Fruit fly (Drosophila melanogaster) whole organism, embryonic: ENCODE measurements around the gene CG12012.

Experiments used
- Awh ChIP-seq: fragments of 200-800 bp; sonication (Bioruptor generic); IDR thresholded peaks from 2 replicates; pipeline ENCODE4, ENCODE4 v1.3.6; 2022; ENCODE audit warnings: missing biosample characterization, missing genetic modification characterization
- Blimp-1 ChIP-seq: fragments of 200-800 bp; sonication (Bioruptor generic); optimal IDR thresholded peaks from 3 replicates; lab custom pipeline; 2018; ENCODE audit warnings: missing biosample characterization, missing genetic modification characterization, mild to moderate bottlenecking, moderate library complexity, missing genetic modification reagents
- Bteb2 ChIP-seq: fragments of 200-800 bp; sonication (Bioruptor generic); optimal IDR thresholded peaks from 2 replicates; lab custom pipeline; 2016; ENCODE audit warnings: missing biosample characterization, missing genetic modification characterization
- CG10543 ChIP-seq: fragments of 200-800 bp; sonication (Bioruptor generic); optimal IDR thresholded peaks from 3 replicates; lab custom pipeline; 2017; ENCODE audit warnings: missing biosample characterization, mild to moderate bottlenecking, missing genetic modification characterization, moderate library complexity
- CG12391 ChIP-seq: fragments of 200-800 bp; sonication (Bioruptor generic); optimal IDR thresholded peaks from 3 replicates; lab custom pipeline; 2018; ENCODE audit warnings: missing biosample characterization, mild to moderate bottlenecking, missing genetic modification characterization, moderate library complexity
- CG13296 ChIP-seq: fragments of 200-800 bp; sonication (Bioruptor generic); optimal IDR thresholded peaks from 3 replicates; lab custom pipeline; 2018; ENCODE audit warnings: missing biosample characterization, mild to moderate bottlenecking, missing genetic modification characterization
- CG14710 ChIP-seq: fragments of 200-800 bp; sonication (Bioruptor generic); optimal IDR thresholded peaks from 3 replicates; lab custom pipeline; 2019; ENCODE audit warnings: missing biosample characterization, mild to moderate bottlenecking, missing genetic modification characterization, moderate library complexity
- CG15479 ChIP-seq: fragments of 200-800 bp; sonication (Bioruptor generic); optimal IDR thresholded peaks from 3 replicates; lab custom pipeline; 2019; ENCODE audit warnings: missing biosample characterization, mild to moderate bottlenecking, missing genetic modification characterization, moderate library complexity
- CG17186 ChIP-seq: fragments of 200-800 bp; sonication (Bioruptor generic); optimal IDR thresholded peaks from 3 replicates; lab custom pipeline; 2017; ENCODE audit warnings: missing biosample characterization, missing genetic modification reagents, missing genetic modification characterization
- CG2199 ChIP-seq: fragments of 200-800 bp; sonication (Bioruptor generic); IDR thresholded peaks from 3 replicates; pipeline ENCODE4 v1.3.6; 2022; ENCODE audit warnings: missing biosample characterization, missing genetic modification characterization
- CG3407 ChIP-seq: fragments of 200-800 bp; sonication (Bioruptor generic); optimal IDR thresholded peaks from 2 replicates; lab custom pipeline; 2018; ENCODE audit warnings: missing biosample characterization, mild to moderate bottlenecking, missing genetic modification characterization
- CG3726 ChIP-seq: fragments of 200-800 bp; sonication (Bioruptor generic); IDR thresholded peaks from 3 replicates; pipeline ENCODE4, ENCODE4 v1.3.6; 2022; ENCODE audit warnings: missing biosample characterization, missing genetic modification characterization
- CG4854 ChIP-seq: fragments of 200-800 bp; sonication (Bioruptor generic); optimal IDR thresholded peaks from 2 replicates; lab custom pipeline; 2016; ENCODE audit warnings: missing biosample characterization, missing genetic modification characterization, inconsistent platforms
- CG8281 ChIP-seq: fragments of 200-800 bp; sonication (Bioruptor generic); optimal IDR thresholded peaks from 2 replicates; lab custom pipeline; 2018; ENCODE audit warnings: missing biosample characterization, mild to moderate bottlenecking, missing genetic modification characterization, moderate library complexity
- CG8944 ChIP-seq: fragments of 200-800 bp; sonication (Bioruptor generic); optimal IDR thresholded peaks from 3 replicates; lab custom pipeline; 2016; ENCODE audit warnings: missing biosample characterization, missing genetic modification characterization
- D19A ChIP-seq: fragments of 200-800 bp; optimal IDR thresholded peaks from 3 replicates; lab custom pipeline; 2019; ENCODE audit warnings: missing biosample characterization, mild to moderate bottlenecking, missing genetic modification characterization, moderate library complexity
- Doc3 ChIP-seq: fragments of 200-800 bp; sonication (Bioruptor generic); IDR thresholded peaks from 3 replicates; pipeline ENCODE4 v1.3.6; 2022; ENCODE audit warnings: missing biosample characterization, missing genetic modification characterization; ENCODE audit not compliant: partially characterized antibody
- Hmr ChIP-seq: fragments of 200-800 bp; sonication (Bioruptor generic); optimal IDR thresholded peaks from 3 replicates; lab custom pipeline; 2017; ENCODE audit warnings: mild to moderate bottlenecking, missing biosample characterization, missing genetic modification reagents, missing genetic modification characterization
- Hr39 ChIP-seq: fragments of >200 bp; optimal IDR thresholded peaks from 2 replicates; lab custom pipeline; 2017
- Jarid2 ChIP-seq: fragments of 200-800 bp; sonication (Bioruptor generic); optimal IDR thresholded peaks from 3 replicates; lab custom pipeline; 2017; ENCODE audit warnings: mild to moderate bottlenecking, missing biosample characterization, missing genetic modification reagents, missing genetic modification characterization
- Max ChIP-seq: fragments of 200-800 bp; sonication (Bioruptor generic); optimal IDR thresholded peaks from 2 replicates; lab custom pipeline; 2016; ENCODE audit warnings: missing biosample characterization, mild to moderate bottlenecking, missing genetic modification characterization
- Med ChIP-seq: fragments of 200-800 bp; sonication (Bioruptor generic); peaks from one replicate; lab custom pipeline; 2016; ENCODE audit warnings: missing biosample characterization, missing genetic modification characterization, mild to moderate bottlenecking, inconsistent platforms, moderate library complexity
- Mrtf ChIP-seq: fragments of 200-800 bp; sonication (Bioruptor generic); IDR thresholded peaks from 3 replicates; pipeline ENCODE4 v1.3.6; 2022; ENCODE audit warnings: missing biosample characterization, missing genetic modification characterization
- NFAT ChIP-seq: fragments of 200-800 bp; sonication (Bioruptor generic); IDR thresholded peaks from 2 replicates; pipeline ENCODE4 v1.3.6; 2022; ENCODE audit warnings: missing biosample characterization, missing genetic modification characterization
- Opbp ChIP-seq: fragments of 200-800 bp; sonication (Bioruptor generic); IDR thresholded peaks from 3 replicates; pipeline ENCODE4 v1.3.6; 2022; ENCODE audit warnings: missing biosample characterization, missing genetic modification characterization; ENCODE audit not compliant: partially characterized antibody
- Xbp1 ChIP-seq: fragments of 200-800 bp; sonication (Bioruptor generic); optimal IDR thresholded peaks from 3 replicates; lab custom pipeline; 2016; ENCODE audit warnings: missing biosample characterization, mild to moderate bottlenecking, missing genetic modification characterization
- ap ChIP-seq: fragments of 200-800 bp; sonication (Bioruptor generic); IDR thresholded peaks from 2 replicates; pipeline ENCODE4 v1.3.6; 2022; ENCODE audit warnings: missing biosample characterization, missing genetic modification characterization
- ara ChIP-seq: fragments of 200-800 bp; sonication (Bioruptor generic); IDR thresholded peaks from 2 replicates; pipeline ENCODE4 v1.3.6; 2022; ENCODE audit warnings: missing biosample characterization, missing genetic modification characterization
- ash1 ChIP-seq: fragments of 200-800 bp; sonication (Bioruptor generic); optimal IDR thresholded peaks from 2 replicates; lab custom pipeline; 2018; ENCODE audit warnings: missing biosample characterization, mild to moderate bottlenecking, missing genetic modification characterization
- chinmo ChIP-seq: fragments of 200-800 bp; sonication (Bioruptor generic); IDR thresholded peaks from 4 replicates; pipeline ENCODE4 v1.3.6; 2022; ENCODE audit warnings: missing biosample characterization, missing genetic modification characterization; ENCODE audit not compliant: partially characterized antibody
- dm ChIP-seq: fragments of 200-800 bp; sonication (Bioruptor generic); optimal IDR thresholded peaks from 3 replicates; lab custom pipeline; 2016; ENCODE audit warnings: missing biosample characterization, missing genetic modification characterization
- dmrt11E ChIP-seq: fragments of 200-800 bp; sonication (Bioruptor generic); optimal IDR thresholded peaks from 3 replicates; lab custom pipeline; 2018; ENCODE audit warnings: missing biosample characterization, mild to moderate bottlenecking, missing genetic modification characterization, moderate library complexity
- dpn ChIP-seq, 2 experiments: fragments of 200-800 bp; sonication (Bioruptor generic); optimal IDR thresholded peaks; 3 replicates each; lab custom pipeline; 2016; ENCODE audit warnings: missing biosample characterization in 2 of 2, missing genetic modification characterization in 2 of 2
- ems ChIP-seq: fragments of 200-800 bp; sonication (Bioruptor generic); optimal IDR thresholded peaks from 3 replicates; lab custom pipeline; 2016; ENCODE audit warnings: missing biosample characterization, missing genetic modification characterization
- fru ChIP-seq: fragments of >200 bp; optimal IDR thresholded peaks from 2 replicates; lab custom pipeline; 2017
- klu ChIP-seq: fragments of 200-800 bp; sonication (Bioruptor generic); IDR thresholded peaks from 2 replicates; pipeline ENCODE4 v1.3.6; 2022; ENCODE audit warnings: missing biosample characterization, missing genetic modification characterization
- nom ChIP-seq: fragments of 200-800 bp; sonication (Bioruptor generic); optimal IDR thresholded peaks from 2 replicates; lab custom pipeline; 2017; ENCODE audit warnings: missing biosample characterization, missing genetic modification characterization, mild to moderate bottlenecking, moderate library complexity, missing genetic modification reagents
- sens ChIP-seq: fragments of 200-800 bp; sonication (Bioruptor generic); peaks from one replicate; lab custom pipeline; 2016; ENCODE audit warnings: missing biosample characterization, missing genetic modification characterization
- sr ChIP-seq: fragments of 200-800 bp; sonication (Bioruptor generic); IDR thresholded peaks from 3 replicates; pipeline ENCODE4 v1.3.6; 2022; ENCODE audit warnings: missing biosample characterization, missing genetic modification characterization
- ssp ChIP-seq: fragments of 200-800 bp; sonication (Bioruptor generic); IDR thresholded peaks from 2 replicates; pipeline ENCODE4 v1.3.6; 2022; ENCODE audit warnings: missing biosample characterization, missing genetic modification characterization
- sug ChIP-seq: fragments of 200-800 bp; optimal IDR thresholded peaks from 2 replicates; lab custom pipeline; 2019; ENCODE audit warnings: missing biosample characterization, mild to moderate bottlenecking, missing genetic modification characterization, moderate library complexity
- wdn ChIP-seq: fragments of 200-800 bp; sonication (Bioruptor generic); IDR thresholded peaks from 2 replicates; pipeline ENCODE4 v1.3.6; 2022; ENCODE audit warnings: missing biosample characterization, missing genetic modification characterization

The CG12012 gene

dm6 chr3L:3411699-3412098 lies 35.1 kb downstream of the CG12012 start (continued):
- peak; percentile 6 for TF ChIP-seq CG12391
- peak; percentile 64 for TF ChIP-seq Hmr (GFP tag; lab: Kevin White, UChicago)
- TF ChIP-seq CG14710, result no peak
- TF ChIP-seq klu (GFP tag; lab: Robert Waterston, UW), result no peak
- TF ChIP-seq Mrtf (GFP tag; lab: Robert Waterston, UW), result no peak
- TF ChIP-seq sr, result no peak
- no peak for TF ChIP-seq Hr39 (lab: Kevin White, UChicago)
- TF ChIP-seq NFAT (GFP tag; lab: Robert Waterston, UW), result no peak
- TF ChIP-seq dpn (GFP tag; optimal IDR thresholded peaks at IDR 0.05; lab: Kevin White, UChicago), result peak; percentile 14 to 21
- TF ChIP-seq CG3726, result no peak
- TF ChIP-seq CG15479 (GFP tag; lab: Kevin White, UChicago), result no peak
- no peak for TF ChIP-seq ash1
- no peak for TF ChIP-seq Max (GFP tag; lab: Kevin White, UChicago)
- no peak for TF ChIP-seq Bteb2 (GFP tag; lab: Kevin White, UChicago)
- no peak for TF ChIP-seq dmrt11E (tag; lab: Kevin White, UChicago)
- TF ChIP-seq CG8944, result no peak
- TF ChIP-seq ssp (GFP tag; lab: Robert Waterston, UW), result no peak
- no peak for TF ChIP-seq Opbp
- TF ChIP-seq ems (GFP tag; lab: Kevin White, UChicago), result no peak
- no peak for TF ChIP-seq wdn (GFP tag; lab: Robert Waterston, UW)
- TF ChIP-seq dm (GFP tag; lab: Kevin White, UChicago), result no peak
- TF ChIP-seq CG13296, result peak; percentile 48
- no peak for TF ChIP-seq Jarid2
- TF ChIP-seq D19A (tag; lab: Kevin White, UChicago), result no peak
- no peak for TF ChIP-seq CG17186
- TF ChIP-seq ara, result no peak
- no peak for TF ChIP-seq CG3407 (GFP tag; lab: Kevin White, UChicago)
- TF ChIP-seq nom (GFP tag; lab: Kevin White, UChicago), result no peak
- no peak for TF ChIP-seq Xbp1 (GFP tag; lab: Kevin White, UChicago)
- TF ChIP-seq fru, result no peak
- no peak for TF ChIP-seq CG4854 (GFP tag; lab: Kevin White, UChicago)
- peak; percentile 79 for TF ChIP-seq CG10543
- no peak for TF ChIP-seq ap (GFP tag; lab: Robert Waterston, UW)

- TF ChIP-seq Awh (GFP tag; lab: Robert Waterston, UW), result no peak
- no peak for TF ChIP-seq Doc3 (GFP tag; lab: Robert Waterston, UW)
- TF ChIP-seq CG8281 (tag; lab: Kevin White, UChicago), result peak; percentile 61
- peak; percentile 5 for TF ChIP-seq sens (GFP tag; lab: Kevin White, UChicago)
- peak; percentile 25 for TF ChIP-seq Blimp-1 (GFP tag; lab: Kevin White, UChicago)
- 0 out of 3 replicates have a peak, but pooled peaks have one; percentile 9 for TF ChIP-seq CG2199 (GFP tag; lab: Robert Waterston, UW)
- 0 out of 4 replicates have a peak, but pooled peaks have one; percentile 18 for TF ChIP-seq chinmo
- peak; percentile 55 for TF ChIP-seq Med (GFP tag; lab: Kevin White, UChicago)
- peak; percentile 74 for TF ChIP-seq sug (tag; lab: Kevin White, UChicago)
These were observed 38.4 kb downstream of the CG12012 start for dm6 chr3L:3414796-3415568.
